Fruit fly (Drosophila melanogaster): ENCODE measurements around the gene CG11249.

- no peak for TF ChIP-seq CG8301 (tag; optimal IDR thresholded peaks at IDR 0.05)
- TF ChIP-seq Ets98B (GFP tag; IDR thresholded peaks at IDR 0.05), result no peak
- no peak for TF ChIP-seq CG10348 (GFP tag; IDR thresholded peaks at IDR 0.05)
- no peak for TF ChIP-seq rn (GFP tag; IDR thresholded peaks at IDR 0.05)
- no peak for TF ChIP-seq CG12605 (GFP tag; IDR thresholded peaks at IDR 0.05)
- no peak for TF ChIP-seq EcR (GFP tag; optimal IDR thresholded peaks at IDR 0.05)
- TF ChIP-seq CG34367 (tag; optimal IDR thresholded peaks at IDR 0.05), result no peak
- no peak for TF ChIP-seq CG17806 (tag; optimal IDR thresholded peaks at IDR 0.05)
- no peak for TF ChIP-seq Pif1A (GFP tag; optimal IDR thresholded peaks at IDR 0.05)
- TF ChIP-seq CG32121 (GFP tag; IDR thresholded peaks at IDR 0.05), result no peak
- TF ChIP-seq Snoo (tag; optimal IDR thresholded peaks at IDR 0.05), result no peak
Observed at dm6 chr3L:21642908-21643572, 28.9 kb upstream of the CG11249 start.
